Fruit fly (Drosophila melanogaster) whole organism, embryonic: ENCODE results near the gene msb1l.

Experiments used
- Atf-2 ChIP-seq: fragments of 200-800 bp; sonication (Bioruptor generic); optimal IDR thresholded peaks from 2 replicates; lab custom pipeline; 2016; ENCODE audit warnings: missing biosample characterization, missing genetic modification characterization
- CG10654 ChIP-seq: fragments of 200-800 bp; sonication (Bioruptor generic); optimal IDR thresholded peaks from 2 replicates; lab custom pipeline; 2016; ENCODE audit warnings: missing biosample characterization, missing genetic modification characterization
- CG11093 ChIP-seq: fragments of 200-800 bp; sonication (Bioruptor generic); IDR thresholded peaks from 3 replicates; pipeline ENCODE4 v1.3.6; 2022; ENCODE audit warnings: missing biosample characterization, missing genetic modification characterization
- CG11456 ChIP-seq: fragments of 200-800 bp; sonication (Bioruptor generic); IDR thresholded peaks from 3 replicates; pipeline ENCODE4 v1.3.6; 2022; ENCODE audit warnings: missing biosample characterization, missing genetic modification characterization
- CG11504 ChIP-seq: fragments of 200-800 bp; sonication (Bioruptor generic); optimal IDR thresholded peaks from 3 replicates; lab custom pipeline; 2019; ENCODE audit warnings: missing biosample characterization, mild to moderate bottlenecking, missing genetic modification characterization, moderate library complexity
- CG12104 ChIP-seq: fragments of 200-800 bp; sonication (Bioruptor generic); optimal IDR thresholded peaks from 3 replicates; lab custom pipeline; 2016; ENCODE audit warnings: missing biosample characterization, missing genetic modification characterization
- CG12236 ChIP-seq: fragments of 200-800 bp; sonication (Bioruptor generic); optimal IDR thresholded peaks from 2 replicates; lab custom pipeline; 2016; ENCODE audit warnings: missing biosample characterization, missing genetic modification characterization
- CG13287 ChIP-seq: fragments of 200-800 bp; sonication (Bioruptor generic); IDR thresholded peaks from 2 replicates; pipeline ENCODE4 v1.3.6; 2022; ENCODE audit warnings: missing biosample characterization, missing genetic modification characterization; ENCODE audit not compliant: partially characterized antibody
- CG14014 ChIP-seq: fragments of 200-800 bp; sonication (Bioruptor generic); IDR thresholded peaks from 2 replicates; pipeline ENCODE4 v1.3.6; 2022; ENCODE audit warnings: missing biosample characterization, missing genetic modification characterization
- CG17328 ChIP-seq: fragments of 200-800 bp; sonication (Bioruptor generic); IDR thresholded peaks from 2 replicates; pipeline ENCODE4 v1.3.6; 2022; ENCODE audit warnings: missing biosample characterization, missing genetic modification characterization
- CG2199 ChIP-seq: fragments of 200-800 bp; sonication (Bioruptor generic); IDR thresholded peaks from 3 replicates; pipeline ENCODE4 v1.3.6; 2022; ENCODE audit warnings: missing biosample characterization, missing genetic modification characterization
- CG2678 ChIP-seq: fragments of 200-800 bp; sonication (Bioruptor generic); optimal IDR thresholded peaks from 3 replicates; lab custom pipeline; 2019; ENCODE audit warnings: missing biosample characterization, mild to moderate bottlenecking, missing genetic modification characterization, moderate library complexity
- CG32772 ChIP-seq: fragments of 200-800 bp; sonication (Bioruptor generic); IDR thresholded peaks from 2 replicates; pipeline ENCODE4 v1.3.6; 2022; ENCODE audit warnings: missing biosample characterization, missing genetic modification characterization
- CG34224 ChIP-seq: fragments of 200-800 bp; sonication (Bioruptor generic); IDR thresholded peaks from 3 replicates; pipeline ENCODE4 v1.3.6; 2022; ENCODE audit warnings: missing biosample characterization, missing genetic modification characterization; ENCODE audit not compliant: partially characterized antibody
- CG3847 ChIP-seq: fragments of 200-800 bp; sonication (Bioruptor generic); IDR thresholded peaks from 2 replicates; pipeline ENCODE4 v1.3.6; 2022; ENCODE audit warnings: missing biosample characterization, missing genetic modification characterization
- CG4707 ChIP-seq: fragments of 200-800 bp; sonication (Bioruptor generic); optimal IDR thresholded peaks from 2 replicates; lab custom pipeline; 2018; ENCODE audit warnings: missing biosample characterization, mild to moderate bottlenecking, missing genetic modification characterization, moderate library complexity
- CG5180 ChIP-seq: fragments of 200-800 bp; sonication (Bioruptor generic); optimal IDR thresholded peaks from 3 replicates; lab custom pipeline; 2017; ENCODE audit warnings: missing biosample characterization, missing genetic modification characterization, mild to moderate bottlenecking, moderate library complexity, missing genetic modification reagents
- CG6683 ChIP-seq: fragments of 200-800 bp; sonication (Bioruptor generic); optimal IDR thresholded peaks from 2 replicates; lab custom pipeline; 2017; ENCODE audit warnings: missing biosample characterization, mild to moderate bottlenecking, missing genetic modification characterization, missing genetic modification reagents
- CG6689 ChIP-seq: fragments of 200-800 bp; sonication (Bioruptor generic); IDR thresholded peaks from 2 replicates; pipeline ENCODE4 v1.3.6; 2022; ENCODE audit warnings: missing biosample characterization, missing genetic modification characterization
- CG7963 ChIP-seq: fragments of 200-800 bp; sonication (Bioruptor generic); IDR thresholded peaks from 3 replicates; pipeline ENCODE4 v1.3.6; 2022; ENCODE audit warnings: missing biosample characterization, missing genetic modification characterization; ENCODE audit not compliant: partially characterized antibody
- CG8388 ChIP-seq: fragments of 200-800 bp; sonication (Bioruptor generic); optimal IDR thresholded peaks from 2 replicates; lab custom pipeline; 2019; ENCODE audit warnings: missing biosample characterization, mild to moderate bottlenecking, missing genetic modification characterization, moderate library complexity
- CG8478 ChIP-seq: fragments of >200 bp; optimal IDR thresholded peaks from 2 replicates; lab custom pipeline; 2018
- CG9932 ChIP-seq: fragments of 200-800 bp; sonication (Bioruptor generic); IDR thresholded peaks from 2 replicates; pipeline ENCODE4 v1.3.6; 2022; ENCODE audit warnings: missing biosample characterization, missing genetic modification characterization
- CTCF ChIP-seq: fragments of 200-800 bp; sonication (Bioruptor generic); optimal IDR thresholded peaks from 2 replicates; lab custom pipeline; 2017; ENCODE audit warnings: missing biosample characterization, mild to moderate bottlenecking, missing genetic modification characterization, moderate library complexity
- CoRest ChIP-seq: fragments of 200-800 bp; sonication (Bioruptor generic); optimal IDR thresholded peaks from 3 replicates; lab custom pipeline; 2018; ENCODE audit warnings: missing biosample characterization, mild to moderate bottlenecking, missing genetic modification characterization, moderate library complexity
- H15 ChIP-seq: fragments of 200-800 bp; sonication (Bioruptor generic); IDR thresholded peaks from 3 replicates; pipeline ENCODE4 v1.3.6; 2022; ENCODE audit warnings: missing biosample characterization, missing genetic modification characterization
- HmgD ChIP-seq: fragments of 200-800 bp; sonication (Bioruptor generic); optimal IDR thresholded peaks from 3 replicates; lab custom pipeline; 2016; ENCODE audit warnings: missing biosample characterization, missing genetic modification characterization
- Jarid2 ChIP-seq: fragments of 200-800 bp; sonication (Bioruptor generic); optimal IDR thresholded peaks from 3 replicates; lab custom pipeline; 2017; ENCODE audit warnings: mild to moderate bottlenecking, missing biosample characterization, missing genetic modification reagents, missing genetic modification characterization
- Med ChIP-seq: fragments of 200-800 bp; sonication (Bioruptor generic); peaks from one replicate; lab custom pipeline; 2016; ENCODE audit warnings: missing biosample characterization, missing genetic modification characterization, mild to moderate bottlenecking, inconsistent platforms, moderate library complexity
- NfI ChIP-seq: fragments of 200-800 bp; sonication (Bioruptor generic); optimal IDR thresholded peaks from 3 replicates; lab custom pipeline; 2018; ENCODE audit warnings: missing biosample characterization, mild to moderate bottlenecking, missing genetic modification characterization, moderate library complexity
- Oaz ChIP-seq: fragments of 200-800 bp; sonication (Bioruptor generic); IDR thresholded peaks from 2 replicates; pipeline ENCODE4 v1.3.6; 2022; ENCODE audit warnings: missing biosample characterization, missing genetic modification characterization
- Pdp1 ChIP-seq, 2 experiments: fragments of 200-800 bp; sonication (Bioruptor generic); optimal IDR thresholded peaks; 3 replicates each; lab custom pipeline; 2016; ENCODE audit warnings: missing biosample characterization in 2 of 2, missing genetic modification characterization in 2 of 2, mild to moderate bottlenecking in 1 of 2, moderate library complexity in 1 of 2
- Ssrp ChIP-seq: fragments of 200-800 bp; sonication (Bioruptor generic); optimal IDR thresholded peaks from 2 replicates; lab custom pipeline; 2018; ENCODE audit warnings: missing biosample characterization, mild to moderate bottlenecking, missing genetic modification characterization, moderate library complexity
- YL-1 ChIP-seq: fragments of 200-800 bp; sonication (Bioruptor generic); optimal IDR thresholded peaks from 3 replicates; lab custom pipeline; 2017; ENCODE audit warnings: missing biosample characterization, mild to moderate bottlenecking, missing genetic modification characterization
- al ChIP-seq: fragments of 200-800 bp; sonication (Bioruptor generic); IDR thresholded peaks from 2 replicates; pipeline ENCODE4 v1.3.6; 2022; ENCODE audit warnings: missing biosample characterization, missing genetic modification characterization
- br ChIP-seq: fragments of >200 bp; optimal IDR thresholded peaks from 2 replicates; lab custom pipeline; 2017
- fd102C ChIP-seq: fragments of 200-800 bp; sonication (Bioruptor generic); optimal IDR thresholded peaks from 2 replicates; lab custom pipeline; 2018; ENCODE audit warnings: missing biosample characterization, mild to moderate bottlenecking, missing genetic modification characterization, moderate library complexity
- gcm ChIP-seq: fragments of 200-800 bp; sonication (Bioruptor generic); optimal IDR thresholded peaks from 2 replicates; lab custom pipeline; 2019; ENCODE audit warnings: missing biosample characterization, mild to moderate bottlenecking, missing genetic modification characterization, moderate library complexity
- gro ChIP-seq: fragments of 200-800 bp; sonication (Bioruptor generic); optimal IDR thresholded peaks from 2 replicates; lab custom pipeline; 2016; ENCODE audit warnings: missing biosample characterization, missing genetic modification characterization
- gsb-n ChIP-seq: fragments of 200-800 bp; sonication (Bioruptor generic); optimal IDR thresholded peaks from 3 replicates; lab custom pipeline; 2018; ENCODE audit warnings: missing biosample characterization, mild to moderate bottlenecking, missing genetic modification characterization
- kah ChIP-seq: fragments of 200-800 bp; sonication (Bioruptor generic); optimal IDR thresholded peaks from 2 replicates; lab custom pipeline; 2018; ENCODE audit warnings: missing biosample characterization, mild to moderate bottlenecking, missing genetic modification characterization
- klu ChIP-seq: fragments of 200-800 bp; sonication (Bioruptor generic); IDR thresholded peaks from 2 replicates; pipeline ENCODE4 v1.3.6; 2022; ENCODE audit warnings: missing biosample characterization, missing genetic modification characterization
- nau ChIP-seq: fragments of 200-800 bp; sonication (Bioruptor generic); optimal IDR thresholded peaks from 3 replicates; lab custom pipeline; 2017; ENCODE audit warnings: missing biosample characterization, mild to moderate bottlenecking, missing genetic modification characterization, missing genetic modification reagents
- nom ChIP-seq: fragments of 200-800 bp; sonication (Bioruptor generic); optimal IDR thresholded peaks from 2 replicates; lab custom pipeline; 2017; ENCODE audit warnings: missing biosample characterization, missing genetic modification characterization, mild to moderate bottlenecking, moderate library complexity, missing genetic modification reagents
- odd ChIP-seq: fragments of 200-800 bp; sonication (Bioruptor generic); optimal IDR thresholded peaks from 2 replicates; lab custom pipeline; 2017; ENCODE audit warnings: missing biosample characterization, mild to moderate bottlenecking, missing genetic modification characterization
- peb ChIP-seq: fragments of 200-800 bp; sonication (Bioruptor generic); IDR thresholded peaks from 2 replicates; pipeline ENCODE4 v1.3.6; 2022; ENCODE audit warnings: missing biosample characterization, missing genetic modification characterization
- phol ChIP-seq: fragments of 200-800 bp; sonication (Bioruptor generic); optimal IDR thresholded peaks from 3 replicates; lab custom pipeline; 2018; ENCODE audit warnings: missing biosample characterization, mild to moderate bottlenecking, missing genetic modification characterization, moderate library complexity
- psq ChIP-seq: fragments of 200-800 bp; sonication (Bioruptor generic); optimal IDR thresholded peaks from 2 replicates; lab custom pipeline; 2017; ENCODE audit warnings: missing biosample characterization, missing genetic modification characterization
- pum ChIP-seq: fragments of 200-800 bp; sonication (Bioruptor generic); optimal IDR thresholded peaks from 2 replicates; lab custom pipeline; 2016; ENCODE audit warnings: missing biosample characterization, missing genetic modification characterization
- sug ChIP-seq: fragments of 200-800 bp; optimal IDR thresholded peaks from 2 replicates; lab custom pipeline; 2019; ENCODE audit warnings: missing biosample characterization, mild to moderate bottlenecking, missing genetic modification characterization, moderate library complexity
- ttk ChIP-seq: fragments of 200-800 bp; sonication (Bioruptor generic); IDR thresholded peaks from 2 replicates; pipeline ENCODE4 v2.1.2; 2022; ENCODE audit warnings: missing biosample characterization, missing genetic modification characterization

Gene msb1l

DNA sequence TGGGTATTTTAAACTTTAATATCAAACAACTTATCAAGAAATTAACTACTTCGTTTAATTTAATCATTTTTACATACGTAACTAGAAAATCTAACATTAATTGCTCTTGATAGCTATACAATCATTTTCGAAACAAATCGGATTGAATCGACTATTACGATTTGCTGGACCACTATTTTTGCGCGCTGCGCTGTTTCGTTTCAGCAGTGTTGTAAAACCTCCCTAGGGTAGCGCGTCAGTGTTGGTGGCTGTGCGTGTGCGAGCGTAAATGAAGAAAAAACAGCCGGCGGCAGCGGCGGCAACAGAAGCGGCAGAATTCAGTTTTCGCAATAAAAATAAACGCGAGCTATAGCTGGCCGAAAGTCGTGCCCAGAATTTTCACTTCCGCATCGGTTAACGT lies 44.3 kb upstream of the msb1l start, which contains the start of gene CG33116 (continued):
- TF ChIP-seq kah (GFP tag; lab: Kevin White, UChicago), result peak; percentile 43
- TF ChIP-seq peb (GFP tag; lab: Robert Waterston, UW), result peak; percentile 24; the same call in 1 of the 2 replicates
- peak; percentile 30 for TF ChIP-seq CG6683 (GFP tag; lab: Kevin White, UChicago)
- TF ChIP-seq nom (GFP tag; lab: Kevin White, UChicago), result peak; percentile 70
- TF ChIP-seq Med (GFP tag; lab: Kevin White, UChicago), result peak; percentile 98
- TF ChIP-seq ttk (GFP tag; lab: Robert Waterston, UW), result peak; percentile 75
- TF ChIP-seq H15 (GFP tag; lab: Robert Waterston, UW), result peak; percentile 68; the same call in 1 of the 3 replicates
- TF ChIP-seq CG6689 (GFP tag; lab: Robert Waterston, UW), result peak; percentile 64
- peak; percentile 47 for TF ChIP-seq CG34224 (GFP tag; lab: Robert Waterston, UW)
- peak; percentile 87 for TF ChIP-seq NfI (GFP tag; lab: Kevin White, UChicago)
- peak; percentile 84 for TF ChIP-seq CG11504
- peak; percentile 9 for TF ChIP-seq CG5180
- TF ChIP-seq al (GFP tag; lab: Robert Waterston, UW), result peak; percentile 51
- TF ChIP-seq CG12104, result peak; percentile 39
- peak; percentile 70 for TF ChIP-seq HmgD
- peak; percentile 85 for TF ChIP-seq CG11456 (GFP tag; lab: Robert Waterston, UW)
- TF ChIP-seq CG9932, result peak; percentile 85
- TF ChIP-seq CG12236, result peak; percentile 55
- TF ChIP-seq CG2678 (tag; lab: Kevin White, UChicago), result peak; percentile 86
- peak; percentile 60 for TF ChIP-seq sug (tag; lab: Kevin White, UChicago)
- TF ChIP-seq CG13287 (GFP tag; lab: Robert Waterston, UW), result peak; percentile 54
- TF ChIP-seq CG32772 (GFP tag; lab: Robert Waterston, UW), result peak; percentile 67
- TF ChIP-seq psq (GFP tag; lab: Kevin White, UChicago), result peak; percentile 46
- TF ChIP-seq CG4707 (GFP tag; lab: Kevin White, UChicago), result peak; percentile 52
- peak; percentile 74; the same call in 1 of the 2 replicates for TF ChIP-seq CG14014 (GFP tag; lab: Robert Waterston, UW)
- no peak for TF ChIP-seq fd102C
- peak; percentile 85 for TF ChIP-seq pum (GFP tag; lab: Kevin White, UChicago)
- TF ChIP-seq CoRest, result peak; percentile 80
- TF ChIP-seq odd, result peak; percentile 66
- TF ChIP-seq CG17328 (GFP tag; lab: Robert Waterston, UW), result peak; percentile 74
- peak; percentile 68 for TF ChIP-seq YL-1 (GFP tag; lab: Kevin White, UChicago)
- TF ChIP-seq CG3847 (GFP tag; lab: Robert Waterston, UW), result peak; percentile 83
- TF ChIP-seq CG10654 (GFP tag; lab: Kevin White, UChicago), result peak; percentile 84
- peak; percentile 78 for TF ChIP-seq gsb-n
- TF ChIP-seq Ssrp (tag; lab: Kevin White, UChicago), result peak; percentile 66
- peak; percentile 56; the same call in 1 of the 2 replicates for TF ChIP-seq Oaz (GFP tag; lab: Robert Waterston, UW)
- peak; percentile 77 for TF ChIP-seq CG8388 (GFP tag; lab: Kevin White, UChicago)
- TF ChIP-seq CG11093 (GFP tag; lab: Robert Waterston, UW), result peak; percentile 20; the same call in 1 of the 3 replicates
- peak; percentile 30 for TF ChIP-seq CTCF (GFP tag; lab: Kevin White, UChicago)
- TF ChIP-seq nau (GFP tag; lab: Kevin White, UChicago), result no peak
- TF ChIP-seq Atf-2 (GFP tag; lab: Kevin White, UChicago), result peak; percentile 65
- peak; percentile 72 for TF ChIP-seq gcm (GFP tag; lab: Kevin White, UChicago)
- TF ChIP-seq gro, result peak; percentile 86
- TF ChIP-seq Pdp1 (GFP tag; optimal IDR thresholded peaks at IDR 0.05; lab: Kevin White, UChicago), result peak; percentile 77 to 80
- no peak for TF ChIP-seq br (lab: Kevin White, UChicago)
- TF ChIP-seq Jarid2, result peak; percentile 40
- peak; percentile 21; the same call in 1 of the 2 replicates for TF ChIP-seq klu
- no peak for TF ChIP-seq CG7963 (GFP tag; lab: Robert Waterston, UW)
- TF ChIP-seq CG2199 (GFP tag; lab: Robert Waterston, UW), result peak; percentile 89; the same call in 2 of the 3 replicates
- TF ChIP-seq phol (tag; lab: Kevin White, UChicago), result peak; percentile 82
- no peak for TF ChIP-seq CG8478
